Worm (Caenorhabditis elegans): ENCODE data around the gene cdf-2.

The cdf-2 gene

ce11 chrX:12446572-12446971, 20.1 kb downstream of the cdf-2 start:
- TF ChIP-seq sea-2 (GFP tag; optimal IDR thresholded peaks at IDR 0.05), result no peak
- TF ChIP-seq daf-12 (tag; optimal IDR thresholded peaks at IDR 0.05), result no peak
- no peak for TF ChIP-seq unc-62 (GFP tag; optimal IDR thresholded peaks at IDR 0.05)
- TF ChIP-seq pqm-1 (tag; optimal IDR thresholded peaks at IDR 0.05), result peak; percentile 17
- no peak for TF ChIP-seq lsy-12 (tag; optimal IDR thresholded peaks at IDR 0.05)
- TF ChIP-seq elt-2 (tag; optimal IDR thresholded peaks at IDR 0.05), result peak; percentile 61
- no peak for TF ChIP-seq nhr-237 (tag; optimal IDR thresholded peaks at IDR 0.05)
- no peak for TF ChIP-seq fkh-2 (tag; optimal IDR thresholded peaks at IDR 0.05)

ce11 chrX:12444423-12444822, 22.3 kb downstream of the cdf-2 start:
- TF ChIP-seq nhr-67 (tag; optimal IDR thresholded peaks at IDR 0.05) (no peak), ceh-82 (tag; optimal IDR thresholded peaks at IDR 0.05) (no peak), nhr-28 (tag; optimal IDR thresholded peaks at IDR 0.05) (no peak), elt-3 (tag; optimal IDR thresholded peaks at IDR 0.05) (no peak), daf-12 (tag; optimal IDR thresholded peaks at IDR 0.05) (no peak), sea-2 (GFP tag; optimal IDR thresholded peaks at IDR 0.05) (no peak), egl-5 (tag; optimal IDR thresholded peaks at IDR 0.05) (no peak), ceh-28 (tag; optimal IDR thresholded peaks at IDR 0.05) (no peak), mdl-1 (tag; optimal IDR thresholded peaks at IDR 0.05) (no peak), lin-15B (tag; optimal IDR thresholded peaks at IDR 0.05) (no peak), nhr-77 (tag; optimal IDR thresholded peaks at IDR 0.05) (no peak)

ce11 chrX:12439998-12440722, 26.6 kb downstream of the cdf-2 start:
- TF ChIP-seq ztf-4 (tag; optimal IDR thresholded peaks at IDR 0.05) (no peak), hmg-11 (tag; optimal IDR thresholded peaks at IDR 0.05) (peak; percentile 10), mml-1 (tag; optimal IDR thresholded peaks at IDR 0.05) (no peak), lin-39 (tag; optimal IDR thresholded peaks at IDR 0.05) (peak; percentile 26)

- TF ChIP-seq pha-4 (tag; optimal IDR thresholded peaks at IDR 0.05) (no peak), egl-5 (tag; optimal IDR thresholded peaks at IDR 0.05) (peak; percentile 87), nhr-67 (tag; optimal IDR thresholded peaks at IDR 0.05) (no peak)
Measured at ce11 chrX:12438266-12438665, 28.5 kb downstream of the cdf-2 start.

ce11 chrX:12436486-12436885, 30.2 kb downstream of the cdf-2 start:
- peak; percentile 30 for TF ChIP-seq lin-39 (tag; optimal IDR thresholded peaks at IDR 0.05)
- TF ChIP-seq unc-62 (GFP tag; optimal IDR thresholded peaks at IDR 0.05), result no peak
- peak; percentile 51 for TF ChIP-seq pha-4 (tag; optimal IDR thresholded peaks at IDR 0.05)
- TF ChIP-seq nfya-1 (tag; optimal IDR thresholded peaks at IDR 0.05; ENCODE audit: insufficient read depth), result no peak
- no peak for TF ChIP-seq ama-1 (optimal IDR thresholded peaks at IDR 0.05)

ce11 chrX:12435246-12435645, 31.5 kb downstream of the cdf-2 start:
- peak; percentile 22 for TF ChIP-seq pqm-1 (tag; optimal IDR thresholded peaks at IDR 0.05)
- no peak for TF ChIP-seq fkh-10 (GFP tag; optimal IDR thresholded peaks at IDR 0.05)
- peak; percentile 41 for TF ChIP-seq elt-2 (tag; optimal IDR thresholded peaks at IDR 0.05)
- no peak for TF ChIP-seq fkh-2 (tag; optimal IDR thresholded peaks at IDR 0.05)
- TF ChIP-seq pha-4 (tag; optimal IDR thresholded peaks at IDR 0.05), result peak; percentile 56
- no peak for TF ChIP-seq nhr-67 (tag; optimal IDR thresholded peaks at IDR 0.05)

- TF ChIP-seq eor-1 (tag; optimal IDR thresholded peaks at IDR 0.05), result no peak
- peak; percentile 86 for TF ChIP-seq pha-4 (tag; optimal IDR thresholded peaks at IDR 0.05)
Measured at ce11 chrX:12434086-12434485, 32.6 kb downstream of the cdf-2 start, which contains the start of gene tsct-1. Gene tsct-1, plus strand, starts transcription at chrX:12434097.

- TF ChIP-seq daf-12 (tag; optimal IDR thresholded peaks at IDR 0.05) (no peak), nhr-12 (tag; optimal IDR thresholded peaks at IDR 0.05) (no peak), nhr-77 (tag; optimal IDR thresholded peaks at IDR 0.05) (no peak), ceh-82 (tag; optimal IDR thresholded peaks at IDR 0.05) (no peak), nhr-11 (tag; optimal IDR thresholded peaks at IDR 0.05) (no peak), elt-2 (tag; optimal IDR thresholded peaks at IDR 0.05) (no peak), fos-1 (tag; optimal IDR thresholded peaks at IDR 0.05) (no peak), ztf-4 (tag; optimal IDR thresholded peaks at IDR 0.05) (no peak), fkh-10 (GFP tag; optimal IDR thresholded peaks at IDR 0.05) (no peak), pha-4 (tag; optimal IDR thresholded peaks at IDR 0.05) (no peak), ZK546.5 (tag; optimal IDR thresholded peaks at IDR 0.05) (no peak), elt-3 (tag; optimal IDR thresholded peaks at IDR 0.05) (no peak), zag-1 (tag; optimal IDR thresholded peaks at IDR 0.05) (no peak), lin-39 (tag; optimal IDR thresholded peaks at IDR 0.05) (no peak), R02D3.7 (tag; optimal IDR thresholded peaks at IDR 0.05) (no peak)
Measured at ce11 chrX:12430309-12430708, 36.4 kb downstream of the cdf-2 start, which contains the start of gene med-1. Gene med-1, plus strand, starts transcription at chrX:12430609.
